Fruit fly (Drosophila melanogaster): ENCODE measurements around the gene CG12375.

The CG12375 gene

DNA sequence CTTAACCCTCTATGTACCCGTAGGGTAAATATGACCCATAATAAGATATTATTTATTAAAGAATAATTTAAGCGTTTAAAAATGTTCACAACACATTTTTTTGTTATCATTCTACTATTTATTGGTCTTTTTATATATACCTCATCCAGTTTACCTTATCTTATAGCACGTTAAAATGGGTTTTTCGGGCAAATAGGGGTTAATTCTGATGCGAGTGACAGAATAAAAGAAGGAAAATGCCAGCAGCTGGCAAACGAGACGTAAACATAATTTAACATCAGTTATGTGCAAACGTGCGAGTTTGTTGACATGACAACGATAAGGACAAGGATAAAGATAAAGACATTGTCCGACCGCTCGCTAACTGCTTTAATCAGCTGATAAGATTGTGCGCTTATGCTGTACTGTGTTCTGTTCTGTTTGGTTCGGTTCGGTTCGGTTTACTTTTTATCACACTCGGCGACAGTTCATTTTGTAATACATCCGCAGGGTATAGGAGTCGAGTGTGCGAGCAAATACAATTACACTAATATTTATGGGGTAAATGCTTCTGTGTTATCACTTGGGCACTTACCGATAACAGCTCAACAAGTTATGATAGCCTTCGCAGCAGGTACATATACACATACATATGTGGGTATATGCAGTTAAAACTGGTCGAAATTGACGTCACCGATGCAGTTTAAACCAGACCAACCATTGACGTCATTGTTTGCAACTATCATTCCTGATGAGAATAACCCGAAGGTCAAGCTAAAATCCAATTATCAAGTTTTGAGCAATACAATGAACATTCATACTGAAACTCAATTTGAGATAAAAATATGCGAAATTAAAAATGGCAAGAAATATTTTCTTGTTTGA, 26.0 kb downstream of the CG12375 start (continued):
- TF ChIP-seq odd (GFP tag; optimal IDR thresholded peaks at IDR 0.05) = peak; percentile 32
- TF ChIP-seq Pdp1 (GFP tag; optimal IDR thresholded peaks at IDR 0.05) = peak in 1 of 2 experiments; percentile 68
- peak; percentile 27 for TF ChIP-seq HmgZ (tag; optimal IDR thresholded peaks at IDR 0.05)
- no peak for TF ChIP-seq pum (GFP tag; optimal IDR thresholded peaks at IDR 0.05)
- TF ChIP-seq CG13894 (tag; optimal IDR thresholded peaks at IDR 0.05) = no peak
- no peak for TF ChIP-seq CG17802 (tag; optimal IDR thresholded peaks at IDR 0.05)
- TF ChIP-seq slou (GFP tag; optimal IDR thresholded peaks at IDR 0.05) = no peak
- no peak for TF ChIP-seq peb (GFP tag; IDR thresholded peaks at IDR 0.05)
- TF ChIP-seq unc-4 (GFP tag; IDR thresholded peaks at IDR 0.05; ENCODE audit: partially characterized antibody) = no peak
- TF ChIP-seq CG4854 (GFP tag; optimal IDR thresholded peaks at IDR 0.05) = no peak
- TF ChIP-seq twi (tag; optimal IDR thresholded peaks at IDR 0.05) = peak; percentile 53
- TF ChIP-seq CG1024 (GFP tag; IDR thresholded peaks at IDR 0.05) = no peak
- no peak for TF ChIP-seq Sox102F (GFP tag; optimal IDR thresholded peaks at IDR 0.05)
- TF ChIP-seq scrt (GFP tag; optimal IDR thresholded peaks at IDR 0.05) = peak; percentile 4
- TF ChIP-seq stwl (tag; optimal IDR thresholded peaks at IDR 0.05) = no peak
- TF ChIP-seq CG11093 (GFP tag; IDR thresholded peaks at IDR 0.05) = no peak
- no peak for TF ChIP-seq inv (GFP tag; IDR thresholded peaks at IDR 0.05; ENCODE audit: partially characterized antibody)
- TF ChIP-seq CG7745 (tag; optimal IDR thresholded peaks at IDR 0.05) = no peak
- no peak for TF ChIP-seq CG16863 (GFP tag; optimal IDR thresholded peaks at IDR 0.05)
- no peak for TF ChIP-seq CG7963 (GFP tag; IDR thresholded peaks at IDR 0.05; ENCODE audit: partially characterized antibody)
- TF ChIP-seq hkb (optimal IDR thresholded peaks at IDR 0.05) = no peak
- TF ChIP-seq hkb (GFP tag; IDR thresholded peaks at IDR 0.05) = peak; percentile 31; the same call in 1 of the 2 replicates
- TF ChIP-seq zfh2 (GFP tag; optimal IDR thresholded peaks at IDR 0.05) = no peak
- TF ChIP-seq CG15479 (GFP tag; optimal IDR thresholded peaks at IDR 0.05) = peak; percentile 99
- TF ChIP-seq CG4328 (GFP tag; optimal IDR thresholded peaks at IDR 0.05) = no peak
- TF ChIP-seq ci (GFP tag; IDR thresholded peaks at IDR 0.05) = peak; percentile 54; the same call in 1 of the 3 replicates
- TF ChIP-seq CG13624 (GFP tag; optimal IDR thresholded peaks at IDR 0.05) = no peak
- TF ChIP-seq aop (GFP tag; IDR thresholded peaks at IDR 0.05) = no peak
- TF ChIP-seq CG12104 (GFP tag; optimal IDR thresholded peaks at IDR 0.05) = peak; percentile 24
- no peak for TF ChIP-seq ftz-f1 (GFP tag; optimal IDR thresholded peaks at IDR 0.05)
- TF ChIP-seq CG11560 (tag; IDR thresholded peaks at IDR 0.05) = no peak
- no peak for TF ChIP-seq Side (GFP tag; optimal IDR thresholded peaks at IDR 0.05)
- TF ChIP-seq CHES-1-like (GFP tag; optimal IDR thresholded peaks at IDR 0.05) = no peak
- peak; percentile 61 for TF ChIP-seq CG18262 (tag; optimal IDR thresholded peaks at IDR 0.05)
- peak; percentile 44 for TF ChIP-seq lbe (GFP tag; optimal IDR thresholded peaks at IDR 0.05)
- no peak for TF ChIP-seq bowl (GFP tag; IDR thresholded peaks at IDR 0.05)
- no peak for TF ChIP-seq Eip74EF (GFP tag; optimal IDR thresholded peaks at IDR 0.05)
- no peak for TF ChIP-seq CG4360 (GFP tag; IDR thresholded peaks at IDR 0.05)
- TF ChIP-seq MTF-1 (GFP tag; optimal IDR thresholded peaks at IDR 0.05; ENCODE audit: borderline replicate concordance) = no peak
- no peak for TF ChIP-seq wor (GFP tag; IDR thresholded peaks at IDR 0.05)
- TF ChIP-seq Dek (tag; optimal IDR thresholded peaks at IDR 0.05) = no peak
- TF ChIP-seq eve (GFP tag; optimal IDR thresholded peaks at IDR 0.05) = peak in 1 of 2 experiments; percentile 65
- no peak for TF ChIP-seq hbn (GFP tag; IDR thresholded peaks at IDR 0.05; ENCODE audit: partially characterized antibody)
- no peak for TF ChIP-seq bbx (GFP tag; IDR thresholded peaks at IDR 0.05; ENCODE audit: partially characterized antibody)
- peak in 1 of 2 experiments; percentile 45 for TF ChIP-seq Hr51 (GFP tag; optimal IDR thresholded peaks at IDR 0.05)
- no peak for TF ChIP-seq emc (GFP tag; optimal IDR thresholded peaks at IDR 0.05)
- peak; percentile 22 for TF ChIP-seq Oli (tag; optimal IDR thresholded peaks at IDR 0.05)
- TF ChIP-seq D19A (tag; optimal IDR thresholded peaks at IDR 0.05) = no peak
